Fruit fly (Drosophila melanogaster) Kc167 (cell line): ENCODE results near the gene Rpp20.

Source experiments
- Myc ChIP-seq: fragments of >200 bp; optimal IDR thresholded peaks from 2 replicates; lab custom pipeline; 2017; ENCODE audit warnings: missing external identifiers
- Sin3A ChIP-seq: fragments of >200 bp; optimal IDR thresholded peaks from 2 replicates; lab custom pipeline; 2018; ENCODE audit warnings: missing external identifiers

DNA sequence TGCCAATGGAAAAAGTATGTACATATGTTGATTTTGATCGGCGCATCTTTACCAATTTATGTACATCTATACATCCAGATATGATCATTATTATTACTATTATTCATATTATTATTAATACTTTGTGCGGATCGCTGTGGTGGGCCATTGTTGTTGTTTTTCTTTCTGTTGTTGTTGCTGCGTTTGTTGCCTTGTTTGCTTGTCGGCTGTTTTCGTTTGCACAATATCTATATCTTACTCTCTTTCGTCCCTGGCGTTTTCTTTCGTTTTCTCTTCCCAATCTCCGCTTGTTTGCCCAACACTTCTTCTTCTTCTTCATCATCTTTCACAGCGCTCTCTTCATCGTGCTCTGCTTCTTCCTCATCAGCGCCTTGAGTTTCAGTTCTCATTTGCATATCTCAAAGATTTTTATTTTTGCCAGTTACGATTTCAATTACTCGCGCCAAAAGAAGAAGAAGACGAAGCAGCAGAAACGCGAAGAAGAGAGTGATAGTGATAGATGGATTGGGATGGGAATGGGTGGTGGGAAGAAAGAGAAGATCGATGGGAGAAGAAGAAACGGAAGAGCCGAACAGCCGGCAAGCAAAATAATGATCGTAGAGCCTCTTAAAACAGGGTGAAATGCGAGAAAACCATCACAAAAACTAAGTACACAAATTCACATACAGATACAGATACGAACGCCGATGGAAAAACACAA is 43.8 kb downstream of the Rpp20 start:
- TF ChIP-seq Myc (lab: Kevin White, UChicago), result no peak
- no peak for TF ChIP-seq Sin3A (lab: Kevin White, UChicago)
